Fruit fly (Drosophila melanogaster) whole organism, wandering third instar larva: Measurements from ENCODE around the gene tzn.

Source experiments
- Abd-B ChIP-seq: fragments of >200 bp; optimal IDR thresholded peaks from 2 replicates; lab custom pipeline; 2017; ENCODE audit warnings: missing biosample characterization, missing genetic modification characterization
- CG32264 ChIP-seq: fragments of 200-800 bp; sonication (Bioruptor generic); optimal IDR thresholded peaks from 2 replicates; lab custom pipeline; 2016; ENCODE audit warnings: missing biosample characterization, missing genetic modification characterization
- CG9705 ChIP-seq: fragments of 200-800 bp; sonication (Bioruptor generic); optimal IDR thresholded peaks from 2 replicates; lab custom pipeline; 2018; ENCODE audit warnings: missing biosample characterization, mild to moderate bottlenecking, missing genetic modification characterization
- CrebA ChIP-seq: fragments of 200-800 bp; sonication (Bioruptor generic); optimal IDR thresholded peaks from 2 replicates; lab custom pipeline; 2016; ENCODE audit warnings: missing biosample characterization, mild to moderate bottlenecking, missing genetic modification characterization, borderline replicate concordance
- Dfd ChIP-seq: fragments of >200 bp; optimal IDR thresholded peaks from 2 replicates; lab custom pipeline; 2017; ENCODE audit warnings: missing biosample characterization, missing genetic modification characterization
- Dif ChIP-seq: fragments of 200-275, 200-300 bp; sonication (Bioruptor generic); optimal IDR thresholded peaks from 2 replicates; lab custom pipeline; 2018; ENCODE audit warnings: missing biosample characterization, missing genetic modification characterization; ENCODE audit not compliant: partially characterized antibody
- GATAd ChIP-seq: sonication (Bioruptor generic); optimal IDR thresholded peaks from 2 replicates; lab custom pipeline; 2016; ENCODE audit warnings: missing biosample characterization, missing genetic modification characterization
- HLH106 ChIP-seq: fragments of 200-800 bp; optimal IDR thresholded peaks from 3 replicates; lab custom pipeline; 2019; ENCODE audit warnings: missing biosample characterization, mild to moderate bottlenecking, missing genetic modification characterization, moderate library complexity
- Hnf4 ChIP-seq: fragments of 200-800 bp; sonication (Bioruptor generic); optimal IDR thresholded peaks from 2 replicates; lab custom pipeline; 2016; ENCODE audit warnings: missing biosample characterization, mild to moderate bottlenecking, missing genetic modification characterization
- Hr78 ChIP-seq: fragments of >200 bp; optimal IDR thresholded peaks from 2 replicates; lab custom pipeline; 2017; ENCODE audit warnings: missing biosample characterization, missing genetic modification characterization
- Hr83 ChIP-seq: fragments of 200-300 bp; sonication (Bioruptor generic); optimal IDR thresholded peaks from 2 replicates; lab custom pipeline; 2016; ENCODE audit warnings: missing biosample characterization, mild to moderate bottlenecking, missing genetic modification characterization, moderate library complexity; ENCODE audit not compliant: poor library complexity, severe bottlenecking
- Jra ChIP-seq: sonication (Bioruptor generic); optimal IDR thresholded peaks from 2 replicates; lab custom pipeline; 2016; ENCODE audit warnings: missing biosample characterization, missing genetic modification characterization
- Mio ChIP-seq: sonication (Bioruptor generic); optimal IDR thresholded peaks from 2 replicates; lab custom pipeline; 2016; ENCODE audit warnings: missing biosample characterization, missing genetic modification characterization
- Myc ChIP-seq: fragments of >200 bp; optimal IDR thresholded peaks from 2 replicates; lab custom pipeline; 2017
- N ChIP-seq: fragments of >200 bp; optimal IDR thresholded peaks from 2 replicates; lab custom pipeline; 2018; ENCODE audit warnings: missing biosample characterization, missing external identifiers, missing genetic modification characterization
- OdsH ChIP-seq: fragments of 200-800 bp; sonication (Bioruptor generic); optimal IDR thresholded peaks from 2 replicates; lab custom pipeline; 2016; ENCODE audit warnings: missing biosample characterization, mild to moderate bottlenecking, missing genetic modification characterization
- Rel ChIP-seq, 2 experiments: fragments of 200-800 bp; sonication (Bioruptor generic) in 1 of 2; optimal IDR thresholded peaks; 2 replicates in 1 of 2; 3 replicates in 1 of 2; lab custom pipeline; 2016 to 2019; ENCODE audit warnings: mild to moderate bottlenecking in 2 of 2, missing biosample characterization in 2 of 2, missing genetic modification characterization in 2 of 2, moderate library complexity in 1 of 2
- Sp1 ChIP-seq: fragments of 200-800 bp; sonication (Bioruptor generic); optimal IDR thresholded peaks from 3 replicates; lab custom pipeline; 2019; ENCODE audit warnings: missing biosample characterization, mild to moderate bottlenecking, missing genetic modification characterization, moderate library complexity
- Vsx2 ChIP-seq: fragments of 200-300, 225-300 bp; sonication (Bioruptor generic); optimal IDR thresholded peaks from 2 replicates; lab custom pipeline; 2018; ENCODE audit warnings: missing biosample characterization, missing genetic modification characterization; ENCODE audit not compliant: partially characterized antibody
- br ChIP-seq: fragments of 200-800 bp; sonication (Bioruptor generic); optimal IDR thresholded peaks from 2 replicates; lab custom pipeline; 2016; ENCODE audit warnings: missing biosample characterization, missing genetic modification characterization
- brk ChIP-seq: fragments of 200-800 bp; sonication (Bioruptor generic); optimal IDR thresholded peaks from 2 replicates; lab custom pipeline; 2016; ENCODE audit warnings: missing biosample characterization, mild to moderate bottlenecking, missing genetic modification characterization
- dl ChIP-seq, 2 experiments: fragments of 175-275, 200-275 bp in 1 of 2; fragments of 200-275 bp in 1 of 2; sonication (Bioruptor generic); optimal IDR thresholded peaks; lab custom pipeline; 2018; ENCODE audit warnings: mild to moderate bottlenecking in 2 of 2, missing biosample characterization in 2 of 2, missing genetic modification characterization in 2 of 2, moderate library complexity in 2 of 2; ENCODE audit not compliant: partially characterized antibody in 2 of 2, insufficient read depth in 1 of 2
- dmrt93B ChIP-seq: fragments of 200-800 bp; sonication (Bioruptor generic); optimal IDR thresholded peaks from 2 replicates; lab custom pipeline; 2018; ENCODE audit warnings: missing biosample characterization, mild to moderate bottlenecking, missing genetic modification characterization
- dsf ChIP-seq: sonication (Bioruptor generic); optimal IDR thresholded peaks from 2 replicates; lab custom pipeline; 2016; ENCODE audit warnings: missing biosample characterization, missing genetic modification characterization, borderline replicate concordance
- ey ChIP-seq: fragments of 200-800 bp; sonication (Bioruptor generic); optimal IDR thresholded peaks from 2 replicates; lab custom pipeline; 2016; ENCODE audit warnings: missing biosample characterization, missing genetic modification characterization
- foxo ChIP-seq, 2 experiments: fragments of 200-800 bp; sonication (Bioruptor generic); optimal IDR thresholded peaks; 2 replicates in 1 of 2; 3 replicates in 1 of 2; lab custom pipeline; 2016 to 2017; ENCODE audit warnings: missing biosample characterization in 2 of 2, missing genetic modification characterization in 2 of 2
- fru ChIP-seq: fragments of 200-800 bp; sonication (Bioruptor generic); optimal IDR thresholded peaks from 3 replicates; lab custom pipeline; 2016; ENCODE audit warnings: missing biosample characterization, mild to moderate bottlenecking, missing genetic modification characterization
- h ChIP-seq: fragments of 200-800 bp; sonication (Bioruptor generic); optimal IDR thresholded peaks from 3 replicates; lab custom pipeline; 2016; ENCODE audit warnings: missing biosample characterization, mild to moderate bottlenecking, missing genetic modification characterization
- jim ChIP-seq: fragments of 175-275, 200-325 bp; sonication (Bioruptor generic); optimal IDR thresholded peaks from 2 replicates; lab custom pipeline; 2016; ENCODE audit warnings: missing biosample characterization, mild to moderate bottlenecking, missing genetic modification characterization
- lola ChIP-seq: fragments of >200 bp; optimal IDR thresholded peaks from 2 replicates; lab custom pipeline; 2017; ENCODE audit warnings: missing biosample characterization, missing genetic modification characterization
- pan ChIP-seq: fragments of >200 bp; optimal IDR thresholded peaks from 2 replicates; lab custom pipeline; 2017
- psq ChIP-seq: fragments of 200-800 bp; sonication (Bioruptor generic); optimal IDR thresholded peaks from 3 replicates; lab custom pipeline; 2017; ENCODE audit warnings: missing biosample characterization, mild to moderate bottlenecking, missing genetic modification characterization, moderate library complexity
- rgr ChIP-seq: fragments of 200-800 bp; sonication (Bioruptor generic); optimal IDR thresholded peaks from 3 replicates; lab custom pipeline; 2016; ENCODE audit warnings: missing biosample characterization, mild to moderate bottlenecking, missing genetic modification characterization
- sage ChIP-seq: fragments of 200-800 bp; sonication (Bioruptor generic); optimal IDR thresholded peaks from 2 replicates; lab custom pipeline; 2016; ENCODE audit warnings: missing biosample characterization, mild to moderate bottlenecking, missing genetic modification characterization
- sv ChIP-seq: fragments of 200-800 bp; sonication (Bioruptor generic); optimal IDR thresholded peaks from 3 replicates; lab custom pipeline; 2016; ENCODE audit warnings: missing biosample characterization, missing genetic modification characterization
- tai ChIP-seq: sonication (Bioruptor generic); optimal IDR thresholded peaks from 2 replicates; lab custom pipeline; 2016; ENCODE audit warnings: missing biosample characterization, missing genetic modification characterization
- usp ChIP-seq: fragments of >200 bp; optimal IDR thresholded peaks from 2 replicates; lab custom pipeline; 2017; ENCODE audit warnings: missing biosample characterization, missing genetic modification characterization
- woc ChIP-seq: sonication (Bioruptor generic); optimal IDR thresholded peaks from 2 replicates; lab custom pipeline; 2016; ENCODE audit warnings: missing biosample characterization, mild to moderate bottlenecking, missing genetic modification characterization

tzn gene

dm6 chr3L:20777496-20777895 lies 20.9 kb upstream of the tzn start:
- TF ChIP-seq Hnf4 (GFP tag; lab: Kevin White, UChicago), result no peak
- no peak for TF ChIP-seq Rel (GFP tag; optimal IDR thresholded peaks at IDR 0.05; lab: Kevin White, UChicago)
- peak; percentile 78 for TF ChIP-seq Rel (tag; optimal IDR thresholded peaks at IDR 0.05; lab: Kevin White, UChicago)

dm6 chr3L:20778224-20779063 lies 20.0 kb upstream of the tzn start, which contains the start of the genes Pex16 and Pex14:
TSS of gene Pex16 (minus strand) at chr3L:20778264.
TSS of gene Pex14 (plus strand) at chr3L:20778799.
- TF ChIP-seq woc (GFP tag; lab: Kevin White, UChicago), result peak; percentile 80
- TF ChIP-seq pan (lab: Kevin White, UChicago), result no peak
- TF ChIP-seq psq, result peak; percentile 38
- TF ChIP-seq Jra, result no peak
- TF ChIP-seq foxo (GFP tag; optimal IDR thresholded peaks at IDR 0.05; lab: Kevin White, UChicago), result peak in 1 of 2 experiments; percentile 80
- TF ChIP-seq usp (GFP tag; lab: Kevin White, UChicago), result no peak
- TF ChIP-seq dl (GFP tag; optimal IDR thresholded peaks at IDR 0.05; lab: Kevin White, UChicago; ENCODE audit: insufficient read depth in 1 of 2, partially characterized antibody in 2 of 2), result no peak
- no peak for TF ChIP-seq Mio (GFP tag; lab: Kevin White, UChicago)
- no peak for TF ChIP-seq dsf (GFP tag; lab: Kevin White, UChicago)
- peak; percentile 73 for TF ChIP-seq HLH106 (tag; lab: Kevin White, UChicago)
- peak; percentile 69 for TF ChIP-seq fru
- peak; percentile 57 for TF ChIP-seq h (GFP tag; lab: Kevin White, UChicago)
- TF ChIP-seq CrebA, result no peak
- no peak for TF ChIP-seq Abd-B (GFP tag; lab: Kevin White, UChicago)
- TF ChIP-seq dmrt93B (GFP tag; lab: Kevin White, UChicago), result no peak
- TF ChIP-seq sv (GFP tag; lab: Kevin White, UChicago), result peak; percentile 66
- no peak for TF ChIP-seq Vsx2
- no peak for TF ChIP-seq CG32264 (GFP tag; lab: Kevin White, UChicago)
- no peak for TF ChIP-seq sage (GFP tag; lab: Kevin White, UChicago)
- TF ChIP-seq Myc (lab: Kevin White, UChicago), result no peak
- TF ChIP-seq br (GFP tag; lab: Kevin White, UChicago), result peak; percentile 65
- no peak for TF ChIP-seq GATAd
- TF ChIP-seq Hnf4 (GFP tag; lab: Kevin White, UChicago), result peak; percentile 56
- no peak for TF ChIP-seq brk (GFP tag; lab: Kevin White, UChicago)
- TF ChIP-seq CG9705 (GFP tag; lab: Kevin White, UChicago), result peak; percentile 28
- TF ChIP-seq Hr83 (GFP tag; lab: Kevin White, UChicago), result peak; percentile 24
- TF ChIP-seq Dif (GFP tag; lab: Kevin White, UChicago), result no peak
- peak; percentile 52 for TF ChIP-seq Sp1 (GFP tag; lab: Kevin White, UChicago)
- no peak for TF ChIP-seq Hr78 (GFP tag; lab: Kevin White, UChicago)
- TF ChIP-seq Dfd (GFP tag; lab: Kevin White, UChicago), result no peak
- TF ChIP-seq tai (GFP tag; lab: Kevin White, UChicago), result no peak
- no peak for TF ChIP-seq Rel (GFP tag; optimal IDR thresholded peaks at IDR 0.05; lab: Kevin White, UChicago)
- no peak for TF ChIP-seq Rel (tag; optimal IDR thresholded peaks at IDR 0.05; lab: Kevin White, UChicago)
- no peak for TF ChIP-seq lola
- TF ChIP-seq rgr (GFP tag; lab: Kevin White, UChicago), result peak; percentile 94
- TF ChIP-seq N, result no peak
- TF ChIP-seq jim (GFP tag; lab: Kevin White, UChicago), result no peak
- peak; percentile 72 for TF ChIP-seq ey
- TF ChIP-seq OdsH (GFP tag; lab: Kevin White, UChicago), result peak; percentile 53
